Fruit fly (Drosophila melanogaster) whole organism, pupa: ENCODE results near the gene Bhmt.
A peak's percentile ranks its signal among the peaks of the same experiment; 100 is the strongest.

ENCODE experiments used
- CG10348 ChIP-seq: fragments of 200-800 bp; sonication (Bioruptor generic); IDR thresholded peaks from 2 replicates; pipeline ENCODE4 v1.3.6; 2022; ENCODE audit warnings: missing biosample characterization, missing genetic modification characterization
- CG12605 ChIP-seq: fragments of 200-800 bp; sonication (Bioruptor generic); IDR thresholded peaks from 2 replicates; pipeline ENCODE4 v1.3.6; 2022; ENCODE audit warnings: missing biosample characterization, missing genetic modification characterization
- CG13204 ChIP-seq: fragments of 200-800 bp; sonication (Bioruptor generic); optimal IDR thresholded peaks from 2 replicates; lab custom pipeline; 2018; ENCODE audit warnings: missing biosample characterization, mild to moderate bottlenecking, missing genetic modification characterization, moderate library complexity
- CG14655 ChIP-seq: fragments of 200-800 bp; sonication (Bioruptor generic); optimal IDR thresholded peaks from 3 replicates; lab custom pipeline; 2017; ENCODE audit warnings: mild to moderate bottlenecking, missing biosample characterization, missing genetic modification reagents, missing genetic modification characterization
- CG15710 ChIP-seq: fragments of 200-800 bp; sonication (Bioruptor generic); optimal IDR thresholded peaks from 2 replicates; lab custom pipeline; 2018; ENCODE audit warnings: missing biosample characterization, mild to moderate bottlenecking, missing genetic modification characterization, moderate library complexity
- CG17806 ChIP-seq: fragments of 200-800 bp; sonication (Bioruptor generic); optimal IDR thresholded peaks from 2 replicates; lab custom pipeline; 2018; ENCODE audit warnings: missing biosample characterization, mild to moderate bottlenecking, missing genetic modification characterization, moderate library complexity
- CG32121 ChIP-seq: fragments of 200-800 bp; sonication (Bioruptor generic); IDR thresholded peaks from 2 replicates; pipeline ENCODE4 v1.3.6; 2022; ENCODE audit warnings: missing biosample characterization, missing genetic modification characterization
- CG34367 ChIP-seq: fragments of 200-800 bp; sonication (Bioruptor generic); optimal IDR thresholded peaks from 2 replicates; lab custom pipeline; 2018; ENCODE audit warnings: missing biosample characterization, mild to moderate bottlenecking, missing genetic modification characterization
- CG4496 ChIP-seq: fragments of 200-800 bp; sonication (Bioruptor generic); IDR thresholded peaks from 3 replicates; pipeline ENCODE4 v1.3.6; 2022; ENCODE audit warnings: missing biosample characterization, missing genetic modification characterization
- CG8159 ChIP-seq: fragments of 200-800 bp; sonication (Bioruptor generic); optimal IDR thresholded peaks from 3 replicates; lab custom pipeline; 2018; ENCODE audit warnings: missing biosample characterization, mild to moderate bottlenecking, missing genetic modification characterization, moderate library complexity
- CG8301 ChIP-seq: fragments of 200-800 bp; sonication (Bioruptor generic); optimal IDR thresholded peaks from 2 replicates; lab custom pipeline; 2018; ENCODE audit warnings: missing biosample characterization, mild to moderate bottlenecking, missing genetic modification characterization
- CG9948 ChIP-seq: fragments of 200-800 bp; sonication (Bioruptor generic); optimal IDR thresholded peaks from 2 replicates; lab custom pipeline; 2018; ENCODE audit warnings: missing biosample characterization, mild to moderate bottlenecking, missing genetic modification characterization, moderate library complexity
- D1 ChIP-seq: fragments of 200-800 bp; sonication (Bioruptor generic); optimal IDR thresholded peaks from 2 replicates; lab custom pipeline; 2018; ENCODE audit warnings: missing biosample characterization, mild to moderate bottlenecking, missing genetic modification characterization, moderate library complexity
- EcR ChIP-seq: fragments of 200-800 bp; sonication (Bioruptor generic); optimal IDR thresholded peaks from 3 replicates; lab custom pipeline; 2019; ENCODE audit warnings: missing biosample characterization, missing genetic modification characterization, mild to moderate bottlenecking, moderate library complexity, missing genetic modification reagents
- Ets98B ChIP-seq: fragments of 200-800 bp; sonication (Bioruptor generic); IDR thresholded peaks from 2 replicates; pipeline ENCODE4 v1.3.6; 2022; ENCODE audit warnings: missing biosample characterization, missing genetic modification characterization
- Pif1A ChIP-seq: fragments of 200-800 bp; sonication (Bioruptor generic); optimal IDR thresholded peaks from 3 replicates; lab custom pipeline; 2016; ENCODE audit warnings: missing biosample characterization, missing genetic modification characterization
- Pif1B ChIP-seq: fragments of 200-800 bp; sonication (Bioruptor generic); optimal IDR thresholded peaks from 3 replicates; lab custom pipeline; 2016; ENCODE audit warnings: missing biosample characterization, missing genetic modification characterization
- Snoo ChIP-seq: fragments of 200-800 bp; sonication (Bioruptor generic); optimal IDR thresholded peaks from 3 replicates; lab custom pipeline; 2017; ENCODE audit warnings: missing biosample characterization, mild to moderate bottlenecking, missing genetic modification characterization, inconsistent platforms
- fd96Ca ChIP-seq: fragments of 200-800 bp; sonication (Bioruptor generic); IDR thresholded peaks from 3 replicates; pipeline ENCODE4 v1.3.6; 2022; ENCODE audit warnings: missing biosample characterization, missing genetic modification characterization
- gl ChIP-seq: fragments of 200-800 bp; sonication (Bioruptor generic); optimal IDR thresholded peaks from 2 replicates; lab custom pipeline; 2018; ENCODE audit warnings: missing biosample characterization, mild to moderate bottlenecking, missing genetic modification characterization
- rn ChIP-seq: fragments of 200-800 bp; sonication (Bioruptor generic); IDR thresholded peaks from 2 replicates; pipeline ENCODE4 v1.3.6; 2022; ENCODE audit warnings: missing biosample characterization, missing genetic modification characterization

Bhmt gene

dm6 chr2L:18947515-18947998 is 9.6 kb downstream of the Bhmt start:
- TF ChIP-seq CG10348, result no peak
- peak; percentile 86 for TF ChIP-seq EcR
- peak; percentile 15; the same call in 1 of the 2 replicates for TF ChIP-seq CG32121 (GFP tag; lab: Robert Waterston, UW)

DNA sequence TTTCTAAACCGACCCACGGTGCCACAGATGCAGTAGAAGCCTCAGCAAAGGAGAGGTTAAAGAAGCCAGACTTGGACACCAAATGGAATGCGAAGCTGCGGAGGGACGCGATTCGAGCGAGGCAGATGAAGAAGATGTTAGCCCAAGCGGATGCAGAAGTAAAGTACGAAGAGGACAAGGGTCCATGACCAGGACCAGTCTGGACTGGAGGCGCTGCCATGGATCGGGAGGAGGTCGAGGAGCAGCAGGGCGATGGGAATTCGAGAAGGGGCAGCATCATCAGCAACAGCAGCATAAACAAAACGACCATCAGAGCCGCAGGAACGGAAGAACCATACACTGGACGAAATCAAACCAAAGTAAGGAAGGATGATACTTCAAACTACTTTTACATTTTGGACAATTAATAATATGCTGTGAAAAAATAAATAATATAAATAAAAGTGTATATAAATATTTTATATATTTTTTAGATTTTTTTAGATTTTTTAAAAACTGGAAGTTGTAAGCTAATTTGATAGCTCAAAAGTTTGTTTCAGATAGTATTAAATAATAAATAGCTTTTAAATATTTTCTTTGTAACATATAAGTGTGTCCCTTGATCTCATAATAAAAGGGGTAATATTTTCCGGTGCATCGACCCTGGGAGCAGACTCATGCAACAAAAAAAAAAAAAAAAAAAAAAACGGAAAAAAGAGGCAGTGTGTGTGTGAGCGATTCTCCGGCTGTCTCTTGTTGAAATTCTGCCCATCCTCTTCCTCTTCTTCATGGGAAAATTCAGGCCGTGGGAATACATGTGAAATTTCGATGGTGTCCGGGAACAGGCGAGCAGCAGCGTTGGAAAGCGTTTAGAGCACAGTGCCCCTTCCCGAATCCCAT is 10.2 kb downstream of the Bhmt start:
- TF ChIP-seq CG8301 (tag; lab: Kevin White, UChicago) (peak; percentile 56), CG14655 (GFP tag; lab: Kevin White, UChicago) (peak; percentile 89), CG17806 (tag; lab: Kevin White, UChicago) (peak; percentile 87), CG32121 (GFP tag; lab: Robert Waterston, UW) (no peak), CG34367 (tag; lab: Kevin White, UChicago) (peak; percentile 81), Snoo (tag; lab: Kevin White, UChicago) (peak; percentile 73), Pif1A (GFP tag; lab: Kevin White, UChicago) (peak; percentile 27), CG10348 (no peak), CG9948 (tag; lab: Kevin White, UChicago) (peak; percentile 94), CG13204 (GFP tag; lab: Kevin White, UChicago) (peak; percentile 68), D1 (tag; lab: Kevin White, UChicago) (peak; percentile 87), EcR (peak; percentile 85), CG8159 (tag; lab: Kevin White, UChicago) (peak; percentile 96), CG15710 (tag; lab: Kevin White, UChicago) (peak; percentile 95), CG4496 (GFP tag; lab: Robert Waterston, UW) (no peak; the same call in 2 of the 3 replicates), Pif1B (GFP tag; lab: Kevin White, UChicago) (peak; percentile 50)
- TF ChIP-seq, all 21 proteins: peak for 13

DNA sequence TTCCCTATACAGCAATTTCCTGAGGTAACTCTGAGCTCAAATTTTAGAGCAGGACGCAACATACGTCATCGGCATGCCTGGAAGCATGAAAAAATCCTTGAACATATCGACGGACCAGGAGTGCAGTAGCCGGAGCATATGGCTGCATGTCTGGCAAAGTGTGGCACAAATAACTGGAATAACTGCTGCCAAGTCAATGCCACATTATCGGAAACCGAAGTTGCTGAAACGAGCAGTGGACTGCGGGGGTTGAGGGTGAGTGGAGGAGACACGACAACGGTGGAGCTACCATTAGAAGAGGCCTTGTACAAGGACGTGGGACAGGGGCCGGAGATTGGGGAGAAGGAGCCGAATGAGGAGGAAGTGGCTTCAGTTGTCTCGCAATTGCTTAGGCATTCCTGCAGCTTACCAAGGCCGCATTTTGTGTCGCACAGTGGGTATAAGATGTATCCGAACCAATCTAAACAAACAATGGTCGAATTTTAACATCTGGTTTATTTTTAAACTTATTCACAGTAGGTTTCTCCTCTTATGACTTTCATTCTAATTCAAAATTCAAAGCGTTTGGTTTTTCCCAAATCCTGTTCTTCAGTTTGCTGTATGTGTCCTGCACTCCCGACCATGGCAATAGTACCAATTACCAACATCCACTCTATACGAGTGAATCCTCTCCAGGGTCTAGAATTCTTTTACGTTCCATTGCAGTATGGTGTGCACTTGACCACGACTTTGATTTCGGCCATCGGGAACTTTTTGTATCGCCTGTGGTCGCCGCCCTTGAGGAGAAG is 11.2 kb downstream of the Bhmt start, which contains the start of gene CG46304:
CG46304 (plus strand) TSS at position 541 of the 788 bp plus-strand sequence.
- TF ChIP-seq CG9948 (tag; lab: Kevin White, UChicago) (peak; percentile 59), CG8159 (tag; lab: Kevin White, UChicago) (peak; percentile 65), EcR (peak; percentile 89), CG17806 (tag; lab: Kevin White, UChicago) (peak; percentile 38), CG13204 (GFP tag; lab: Kevin White, UChicago) (no peak), CG14655 (GFP tag; lab: Kevin White, UChicago) (peak; percentile 67), CG32121 (GFP tag; lab: Robert Waterston, UW) (no peak), Snoo (tag; lab: Kevin White, UChicago) (no peak), gl (no peak), Pif1B (GFP tag; lab: Kevin White, UChicago) (no peak), CG34367 (tag; lab: Kevin White, UChicago) (peak; percentile 1), Ets98B (GFP tag; lab: Robert Waterston, UW) (no peak), CG15710 (tag; lab: Kevin White, UChicago) (peak; percentile 48), CG4496 (GFP tag; lab: Robert Waterston, UW) (peak; percentile 39; the same call in 2 of the 3 replicates), fd96Ca (GFP tag; lab: Robert Waterston, UW) (no peak), CG8301 (tag; lab: Kevin White, UChicago) (peak; percentile 40)

DNA sequence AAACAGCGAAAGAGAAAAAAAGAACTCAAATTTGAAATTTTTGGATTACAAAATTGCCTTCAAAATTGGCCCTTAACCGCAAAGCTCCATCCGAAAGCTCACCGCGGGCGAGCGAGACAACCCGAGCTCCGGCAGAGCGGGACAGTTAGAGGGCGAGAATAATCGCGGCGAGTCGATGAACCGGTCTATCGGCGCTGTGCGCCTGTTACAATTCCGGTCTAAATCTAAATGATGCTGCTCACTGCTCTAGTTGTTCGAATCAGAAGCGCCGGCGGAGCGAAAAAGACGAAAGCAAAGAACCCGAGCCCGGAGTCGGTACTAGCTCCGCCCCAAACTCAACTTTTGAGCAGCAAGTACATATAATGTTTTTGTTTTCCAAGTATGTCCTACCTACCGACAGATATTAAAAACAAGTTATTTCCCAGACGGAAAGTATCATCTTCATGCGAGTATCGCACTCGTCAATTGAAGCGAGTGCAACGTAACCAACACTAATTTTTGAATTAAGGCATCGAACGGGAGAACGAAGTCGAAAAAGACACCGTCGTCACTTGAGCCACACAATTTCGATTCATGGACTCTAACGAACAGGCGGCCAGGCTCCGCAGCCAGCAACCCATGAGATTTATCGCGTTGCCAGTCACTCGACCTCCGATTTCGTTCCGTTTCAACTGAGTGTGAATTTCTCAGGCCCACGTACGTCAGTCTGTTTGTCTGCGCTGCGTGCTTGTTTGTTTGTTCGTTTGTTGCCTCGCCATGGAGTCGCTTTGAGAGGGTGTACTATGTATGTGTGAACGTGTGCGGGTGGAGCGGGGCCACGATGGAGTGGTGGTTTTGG is 12.7 kb downstream of the Bhmt start:
- TF ChIP-seq D1 (tag; lab: Kevin White, UChicago) (no peak), CG32121 (GFP tag; lab: Robert Waterston, UW) (no peak), EcR (peak; percentile 95), CG8159 (tag; lab: Kevin White, UChicago) (no peak), rn (GFP tag; lab: Robert Waterston, UW) (no peak), CG10348 (no peak), CG8301 (tag; lab: Kevin White, UChicago) (no peak), CG13204 (GFP tag; lab: Kevin White, UChicago) (peak; percentile 55), Snoo (tag; lab: Kevin White, UChicago) (no peak), CG34367 (tag; lab: Kevin White, UChicago) (no peak)
- TF ChIP-seq, all 21 proteins: peak for 2

dm6 chr2L:18943797-18944174 is 13.3 kb downstream of the Bhmt start, which contains the start of gene ssp3:
TSS of gene ssp3 (minus strand) at chr2L:18943960.
- TF ChIP-seq D1 (tag; lab: Kevin White, UChicago) (no peak), gl (no peak), Pif1A (GFP tag; lab: Kevin White, UChicago) (no peak), CG17806 (tag; lab: Kevin White, UChicago) (no peak), CG9948 (tag; lab: Kevin White, UChicago) (no peak), CG12605 (GFP tag; lab: Robert Waterston, UW) (no peak), Snoo (tag; lab: Kevin White, UChicago) (no peak), CG4496 (GFP tag; lab: Robert Waterston, UW) (no peak), CG8301 (tag; lab: Kevin White, UChicago) (no peak)
